Fruit fly (Drosophila melanogaster) whole organism, embryonic: ENCODE measurements around the gene CG6479.

Experiments used
- Ada2b ChIP-seq: fragments of 200-800 bp; sonication (Bioruptor generic); IDR thresholded peaks from 2 replicates; pipeline ENCODE4 v1.3.6; 2022; ENCODE audit warnings: missing biosample characterization, missing genetic modification characterization
- Adf1 ChIP-seq: fragments of 200-800 bp; sonication (Bioruptor generic); IDR thresholded peaks from 2 replicates; pipeline ENCODE4 v1.3.6; 2022; ENCODE audit warnings: missing biosample characterization, missing genetic modification characterization
- Asciz ChIP-seq: fragments of 200-800 bp; sonication (Bioruptor generic); optimal IDR thresholded peaks from 2 replicates; lab custom pipeline; 2017; ENCODE audit warnings: missing biosample characterization, mild to moderate bottlenecking, missing genetic modification characterization, missing genetic modification reagents
- CG10267 ChIP-seq: fragments of 200-800 bp; sonication (Bioruptor generic); optimal IDR thresholded peaks from 2 replicates; lab custom pipeline; 2018; ENCODE audit warnings: missing biosample characterization, mild to moderate bottlenecking, missing genetic modification characterization, moderate library complexity
- CG10274 ChIP-seq: fragments of 200-800 bp; sonication (Bioruptor generic); optimal IDR thresholded peaks from 3 replicates; lab custom pipeline; 2017; ENCODE audit warnings: missing biosample characterization, mild to moderate bottlenecking, missing genetic modification characterization
- CG10959 ChIP-seq: fragments of 200-800 bp; sonication (Bioruptor generic); IDR thresholded peaks from 2 replicates; pipeline ENCODE4 v1.3.6; 2022; ENCODE audit warnings: missing biosample characterization, missing genetic modification characterization
- CG12659 ChIP-seq: fragments of 200-800 bp; sonication (Bioruptor generic); optimal IDR thresholded peaks from 3 replicates; lab custom pipeline; 2017; ENCODE audit warnings: mild to moderate bottlenecking, missing biosample characterization, missing genetic modification reagents, missing genetic modification characterization
- CG13287 ChIP-seq: fragments of 200-800 bp; sonication (Bioruptor generic); IDR thresholded peaks from 2 replicates; pipeline ENCODE4 v1.3.6; 2022; ENCODE audit warnings: missing biosample characterization, missing genetic modification characterization; ENCODE audit not compliant: partially characterized antibody
- CG14050 ChIP-seq: fragments of 200-800 bp; sonication (Bioruptor generic); IDR thresholded peaks from 3 replicates; pipeline ENCODE4 v1.3.6; 2022; ENCODE audit warnings: missing biosample characterization, missing genetic modification characterization
- CG18764 ChIP-seq: fragments of 200-800 bp; sonication (Bioruptor generic); optimal IDR thresholded peaks from 3 replicates; lab custom pipeline; 2016; ENCODE audit warnings: missing biosample characterization, missing genetic modification characterization
- CG2678 ChIP-seq: fragments of 200-800 bp; sonication (Bioruptor generic); optimal IDR thresholded peaks from 3 replicates; lab custom pipeline; 2019; ENCODE audit warnings: missing biosample characterization, mild to moderate bottlenecking, missing genetic modification characterization, moderate library complexity
- CG4328 ChIP-seq: fragments of 200-800 bp; sonication (Bioruptor generic); optimal IDR thresholded peaks from 3 replicates; lab custom pipeline; 2017; ENCODE audit warnings: missing biosample characterization, missing genetic modification reagents, missing genetic modification characterization
- CG6683 ChIP-seq: fragments of 200-800 bp; sonication (Bioruptor generic); optimal IDR thresholded peaks from 2 replicates; lab custom pipeline; 2017; ENCODE audit warnings: missing biosample characterization, mild to moderate bottlenecking, missing genetic modification characterization, missing genetic modification reagents
- CG6791 ChIP-seq: fragments of 200-800 bp; sonication (Bioruptor generic); IDR thresholded peaks from 3 replicates; pipeline ENCODE4 v1.3.6; 2022; ENCODE audit warnings: missing biosample characterization, missing genetic modification characterization; ENCODE audit not compliant: partially characterized antibody
- CG9876 ChIP-seq: fragments of 200-800 bp; sonication (Bioruptor generic); optimal IDR thresholded peaks from 2 replicates; lab custom pipeline; 2016; ENCODE audit warnings: missing biosample characterization, missing genetic modification characterization
- CG9932 ChIP-seq: fragments of 200-800 bp; sonication (Bioruptor generic); IDR thresholded peaks from 2 replicates; pipeline ENCODE4 v1.3.6; 2022; ENCODE audit warnings: missing biosample characterization, missing genetic modification characterization
- CTCF ChIP-seq: fragments of 200-800 bp; sonication (Bioruptor generic); optimal IDR thresholded peaks from 2 replicates; lab custom pipeline; 2017; ENCODE audit warnings: missing biosample characterization, mild to moderate bottlenecking, missing genetic modification characterization, moderate library complexity
- Dip2 ChIP-seq: fragments of 200-800 bp; sonication (Bioruptor generic); IDR thresholded peaks from 2 replicates; pipeline ENCODE4 v1.3.6; 2022; ENCODE audit warnings: missing biosample characterization, missing genetic modification characterization
- E2f2 ChIP-seq: fragments of 200-800 bp; sonication (Bioruptor generic); IDR thresholded peaks from 2 replicates; pipeline ENCODE4 v1.3.6; 2022; ENCODE audit warnings: missing biosample characterization, missing genetic modification characterization
- Elba2 ChIP-seq: fragments of 200-800 bp; sonication (Bioruptor generic); optimal IDR thresholded peaks from 3 replicates; lab custom pipeline; 2016; ENCODE audit warnings: missing biosample characterization, missing genetic modification characterization
- Fer3 ChIP-seq: fragments of 200-800 bp; sonication (Bioruptor generic); optimal IDR thresholded peaks from 2 replicates; lab custom pipeline; 2018; ENCODE audit warnings: missing biosample characterization, mild to moderate bottlenecking, missing genetic modification characterization, moderate library complexity
- Hr3 ChIP-seq: fragments of 200-800 bp; sonication (Bioruptor generic); optimal IDR thresholded peaks from 3 replicates; lab custom pipeline; 2016; ENCODE audit warnings: missing biosample characterization, missing genetic modification characterization
- Hr39 ChIP-seq: fragments of >200 bp; optimal IDR thresholded peaks from 2 replicates; lab custom pipeline; 2017
- Kr ChIP-seq: fragments of 200-800 bp; sonication (Bioruptor generic); optimal IDR thresholded peaks from 2 replicates; lab custom pipeline; 2017; ENCODE audit warnings: missing biosample characterization, mild to moderate bottlenecking, missing genetic modification characterization
- Mad ChIP-seq: fragments of 200-800 bp; sonication (Bioruptor generic); optimal IDR thresholded peaks from 2 replicates; lab custom pipeline; 2016; ENCODE audit warnings: missing biosample characterization, missing genetic modification characterization
- Mes4 ChIP-seq: fragments of 200-800 bp; sonication (Bioruptor generic); optimal IDR thresholded peaks from 2 replicates; lab custom pipeline; 2016; ENCODE audit warnings: missing biosample characterization, missing genetic modification characterization
- Neu2 ChIP-seq: fragments of 200-800 bp; sonication (Bioruptor generic); optimal IDR thresholded peaks from 3 replicates; lab custom pipeline; 2016; ENCODE audit warnings: missing biosample characterization, missing genetic modification characterization, borderline replicate concordance
- Optix ChIP-seq: fragments of 200-800 bp; sonication (Bioruptor generic); IDR thresholded peaks from 3 replicates; pipeline ENCODE4 v1.3.6; 2022; ENCODE audit warnings: missing biosample characterization, missing genetic modification characterization
- Sox102F ChIP-seq: fragments of 200-800 bp; sonication (Bioruptor generic); optimal IDR thresholded peaks from 2 replicates; lab custom pipeline; 2018; ENCODE audit warnings: missing biosample characterization, mild to moderate bottlenecking, missing genetic modification characterization, moderate library complexity
- crc ChIP-seq: fragments of 200-800 bp; sonication (Bioruptor generic); optimal IDR thresholded peaks from 2 replicates; lab custom pipeline; 2016; ENCODE audit warnings: missing biosample characterization, missing genetic modification characterization
- crol ChIP-seq: fragments of 200-800 bp; sonication (Bioruptor generic); IDR thresholded peaks from 2 replicates; pipeline ENCODE4 v1.3.6; 2022; ENCODE audit warnings: missing biosample characterization, missing genetic modification characterization
- dimm ChIP-seq: fragments of 200-800 bp; sonication (Bioruptor generic); IDR thresholded peaks from 2 replicates; pipeline ENCODE4 v1.3.6; 2022; ENCODE audit warnings: missing biosample characterization, missing genetic modification characterization
- fd96Cb ChIP-seq: fragments of 200-800 bp; sonication (Bioruptor generic); optimal IDR thresholded peaks from 2 replicates; lab custom pipeline; 2018; ENCODE audit warnings: missing biosample characterization, mild to moderate bottlenecking, missing genetic modification characterization, moderate library complexity
- grn ChIP-seq: fragments of 200-800 bp; sonication (Bioruptor generic); optimal IDR thresholded peaks from 3 replicates; lab custom pipeline; 2017; ENCODE audit warnings: missing biosample characterization, missing genetic modification characterization
- gsb-n ChIP-seq: fragments of 200-800 bp; sonication (Bioruptor generic); optimal IDR thresholded peaks from 3 replicates; lab custom pipeline; 2018; ENCODE audit warnings: missing biosample characterization, mild to moderate bottlenecking, missing genetic modification characterization
- hkb ChIP-seq, 2 experiments: fragments of 200-800 bp in 1 of 2; fragments of >200 bp in 1 of 2; sonication (Bioruptor generic) in 1 of 2; IDR thresholded peaks in 1 of 2; optimal IDR thresholded peaks in 1 of 2; 2 replicates each; pipeline versions ENCODE4 v1.3.6 to Lab custom; 2017 to 2022; ENCODE audit warnings: missing biosample characterization in 1 of 2, missing genetic modification characterization in 1 of 2
- jumu ChIP-seq: fragments of 200-800 bp; sonication (Bioruptor generic); optimal IDR thresholded peaks from 3 replicates; lab custom pipeline; 2016; ENCODE audit warnings: missing biosample characterization, missing genetic modification characterization
- ken ChIP-seq: fragments of 200-800 bp; sonication (Bioruptor generic); IDR thresholded peaks from 3 replicates; pipeline ENCODE4 v1.3.6; 2022; ENCODE audit warnings: missing biosample characterization, missing genetic modification characterization
- ro ChIP-seq: fragments of 200-800 bp; sonication (Bioruptor generic); IDR thresholded peaks from 2 replicates; pipeline ENCODE4 v1.3.6; 2022; ENCODE audit warnings: missing biosample characterization, missing genetic modification characterization
- scrt ChIP-seq: fragments of 200-800 bp; sonication (Bioruptor generic); optimal IDR thresholded peaks from 2 replicates; lab custom pipeline; 2018; ENCODE audit warnings: missing biosample characterization, mild to moderate bottlenecking, missing genetic modification characterization, moderate library complexity
- seq ChIP-seq: fragments of 200-800 bp; sonication (Bioruptor generic); IDR thresholded peaks from 2 replicates; pipeline ENCODE4 v1.3.6; 2022; ENCODE audit warnings: missing biosample characterization, missing genetic modification characterization
- sna ChIP-seq: fragments of 200-800 bp; sonication (Bioruptor generic); IDR thresholded peaks from 2 replicates; pipeline ENCODE4 v1.3.6; 2022; ENCODE audit warnings: missing biosample characterization, missing genetic modification characterization; ENCODE audit not compliant: partially characterized antibody
- so ChIP-seq: fragments of 200-800 bp; sonication (Bioruptor generic); IDR thresholded peaks from 3 replicates; pipeline ENCODE4 v1.3.6; 2022; ENCODE audit warnings: missing biosample characterization, missing genetic modification characterization
- sob ChIP-seq: fragments of 200-800 bp; sonication (Bioruptor generic); IDR thresholded peaks from 2 replicates; pipeline ENCODE4 v1.3.6; 2022; ENCODE audit warnings: missing biosample characterization, missing genetic modification characterization
- stwl ChIP-seq: fragments of 200-800 bp; sonication (Bioruptor generic); optimal IDR thresholded peaks from 3 replicates; lab custom pipeline; 2018; ENCODE audit warnings: missing biosample characterization, mild to moderate bottlenecking, missing genetic modification characterization, moderate library complexity
- tgo ChIP-seq: fragments of 200-800 bp; sonication (Bioruptor generic); IDR thresholded peaks from 3 replicates; pipeline ENCODE4 v1.3.6; 2022; ENCODE audit warnings: missing biosample characterization, missing genetic modification characterization
- tin ChIP-seq: fragments of 200-800 bp; sonication (Bioruptor generic); optimal IDR thresholded peaks from 3 replicates; lab custom pipeline; 2016; ENCODE audit warnings: missing biosample characterization, missing genetic modification characterization
- toy ChIP-seq: fragments of 200-800 bp; sonication (Bioruptor generic); IDR thresholded peaks from 2 replicates; pipeline ENCODE4 v1.3.6; 2022; ENCODE audit warnings: missing biosample characterization, missing genetic modification characterization
- tup ChIP-seq: fragments of 200-800 bp; sonication (Bioruptor generic); optimal IDR thresholded peaks from 2 replicates; lab custom pipeline; 2016; ENCODE audit warnings: missing biosample characterization, mild to moderate bottlenecking, missing genetic modification characterization, moderate library complexity
- wor ChIP-seq: fragments of 200-800 bp; sonication (Bioruptor generic); IDR thresholded peaks from 2 replicates; pipeline ENCODE4 v1.3.6; 2022; ENCODE audit warnings: missing biosample characterization, missing genetic modification characterization
- zen ChIP-seq: fragments of 200-800 bp; sonication (Bioruptor generic); optimal IDR thresholded peaks from 3 replicates; lab custom pipeline; 2018; ENCODE audit warnings: missing biosample characterization, mild to moderate bottlenecking, missing genetic modification characterization, moderate library complexity
- zen2 ChIP-seq: fragments of 200-800 bp; sonication (Bioruptor generic); IDR thresholded peaks from 3 replicates; pipeline ENCODE4 v1.3.6; 2022; ENCODE audit warnings: missing biosample characterization, missing genetic modification characterization; ENCODE audit not compliant: partially characterized antibody

The CG6479 gene

dm6 chr3L:17379311-17379710 is 40.2 kb upstream of the CG6479 start, which contains the start of gene Cad74A (continued):
- TF ChIP-seq Elba2 (GFP tag; lab: Kevin White, UChicago) (no peak), gsb-n (no peak), Kr (GFP tag; lab: Kevin White, UChicago) (no peak), Fer3 (tag; lab: Kevin White, UChicago) (no peak), CG10274 (GFP tag; lab: Kevin White, UChicago) (no peak), Asciz (GFP tag; lab: Kevin White, UChicago) (no peak), seq (GFP tag; lab: Robert Waterston, UW) (no peak), sna (GFP tag; lab: Robert Waterston, UW) (no peak), tup (GFP tag; lab: Kevin White, UChicago) (no peak), CG14050 (GFP tag; lab: Robert Waterston, UW) (no peak), Dip2 (no peak), tgo (no peak), sob (GFP tag; lab: Robert Waterston, UW) (0 out of 2 replicates have a peak, but pooled peaks have one; percentile 22), CG10267 (tag; lab: Kevin White, UChicago) (no peak), Mad (GFP tag; lab: Kevin White, UChicago) (no peak), E2f2 (GFP tag; lab: Robert Waterston, UW) (no peak), zen2 (GFP tag; lab: Robert Waterston, UW) (no peak), dimm (GFP tag; lab: Robert Waterston, UW) (no peak), CG13287 (GFP tag; lab: Robert Waterston, UW) (peak; percentile 57), fd96Cb (no peak), Sox102F (no peak), wor (GFP tag; lab: Robert Waterston, UW) (no peak), Ada2b (GFP tag; lab: Robert Waterston, UW) (no peak), scrt (GFP tag; lab: Kevin White, UChicago) (no peak), CG4328 (no peak), crol (GFP tag; lab: Robert Waterston, UW) (no peak), jumu (GFP tag; lab: Kevin White, UChicago) (no peak), tin (GFP tag; lab: Kevin White, UChicago) (no peak), toy (no peak), Optix (GFP tag; lab: Robert Waterston, UW) (no peak), CTCF (GFP tag; lab: Kevin White, UChicago) (peak; percentile 23), Hr39 (lab: Kevin White, UChicago) (no peak), Adf1 (peak; percentile 24; the same call in 1 of the 2 replicates), CG6791 (GFP tag; lab: Robert Waterston, UW) (no peak), ro (GFP tag; lab: Robert Waterston, UW) (no peak), Mes4 (no peak), CG10959 (GFP tag; lab: Robert Waterston, UW) (no peak), CG12659 (no peak), ken (GFP tag; lab: Robert Waterston, UW) (no peak), zen (tag; lab: Kevin White, UChicago) (no peak), Neu2 (no peak), stwl (tag; lab: Kevin White, UChicago) (no peak), CG18764 (GFP tag; lab: Kevin White, UChicago) (no peak), hkb (optimal IDR thresholded peaks at IDR 0.05; lab: Kevin White, UChicago) (no peak), hkb (GFP tag; IDR thresholded peaks at IDR 0.05; lab: Robert Waterston, UW) (0 out of 2 replicates have a peak, but pooled peaks have one; percentile 10), grn (GFP tag; lab: Kevin White, UChicago) (no peak), CG6683 (GFP tag; lab: Kevin White, UChicago) (no peak), Hr3 (no peak), so (GFP tag; lab: Robert Waterston, UW) (peak; percentile 60; the same call in 2 of the 3 replicates), crc (no peak), CG9932 (GFP tag; lab: Robert Waterston, UW) (no peak), CG2678 (tag; lab: Kevin White, UChicago) (no peak), CG9876 (GFP tag; lab: Kevin White, UChicago) (no peak)
